Fruit fly (Drosophila melanogaster): ENCODE data around the gene Fancl.

DNA sequence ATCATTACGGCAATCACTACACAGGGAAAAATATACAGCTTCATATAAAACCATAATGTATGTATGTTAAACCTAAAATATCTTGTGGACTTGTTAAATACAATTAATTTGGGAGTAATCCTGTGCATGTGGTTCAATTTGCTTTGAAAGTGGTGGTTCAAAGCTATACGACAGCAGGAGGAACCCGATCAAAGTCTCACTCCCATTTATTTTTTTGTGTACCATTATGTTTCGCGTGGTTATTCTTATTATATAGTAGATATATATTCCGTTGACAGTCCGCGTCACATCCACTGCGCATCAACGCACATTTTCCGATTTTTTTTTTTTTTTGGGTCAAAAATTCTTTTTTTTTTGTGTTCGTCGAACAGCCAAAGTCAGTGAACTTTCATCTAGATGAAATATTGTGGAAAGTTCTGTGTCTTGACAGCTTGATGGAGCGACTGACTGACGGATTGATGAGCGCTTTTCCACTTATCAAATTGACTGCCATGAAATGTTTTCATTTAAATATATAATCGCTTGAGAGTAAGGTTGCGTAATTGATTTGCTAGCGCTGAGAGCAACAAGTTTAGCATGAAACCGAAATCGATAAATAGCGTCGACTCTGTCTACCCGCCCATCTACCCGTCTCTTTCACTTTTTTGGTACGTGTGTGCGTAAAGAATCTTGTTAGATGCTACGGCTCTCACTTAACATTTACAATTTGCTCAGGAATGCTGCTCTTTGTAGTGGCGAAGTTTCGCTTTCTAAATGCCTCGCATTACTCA is 19.5 kb downstream of the Fancl start:
- TF ChIP-seq CG33017 (tag; optimal IDR thresholded peaks at IDR 0.05) (no peak), Crg-1 (GFP tag; optimal IDR thresholded peaks at IDR 0.05) (no peak), Mnt (GFP tag; optimal IDR thresholded peaks at IDR 0.05) (no peak), pad (GFP tag; optimal IDR thresholded peaks at IDR 0.05) (no peak)

All from whole organism, adult.